Worm (Caenorhabditis elegans): ENCODE measurements around the gene gcy-20.

DNA sequence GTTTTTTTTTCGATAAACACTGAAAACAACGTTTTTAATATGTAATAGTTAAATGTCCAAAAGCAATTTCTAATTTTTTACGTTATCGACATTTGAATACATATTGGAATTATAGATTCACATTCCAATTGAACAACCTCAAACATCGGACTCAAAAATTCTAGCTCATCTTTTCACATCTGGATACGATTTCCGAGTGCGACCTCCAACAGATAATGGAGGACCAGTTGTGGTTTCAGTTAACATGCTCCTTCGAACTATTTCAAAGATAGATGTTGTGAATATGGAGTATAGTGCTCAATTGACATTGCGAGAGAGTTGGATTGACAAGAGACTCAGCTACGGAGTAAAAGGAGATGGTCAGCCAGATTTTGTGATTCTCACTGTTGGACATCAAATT lies 33.6 kb downstream of the gcy-20 start:
- no peak for TF ChIP-seq aly-2 (tag; optimal IDR thresholded peaks at IDR 0.05)
- TF ChIP-seq nhr-11 (tag; optimal IDR thresholded peaks at IDR 0.05) = no peak
- no peak for TF ChIP-seq tbx-2 (tag; optimal IDR thresholded peaks at IDR 0.05)
